Fruit fly (Drosophila melanogaster) whole organism, prepupa: ENCODE measurements around the gene CG5250.

Experiments
- CG10631 ChIP-seq: fragments of 200-800 bp; sonication (Bioruptor generic); optimal IDR thresholded peaks from 2 replicates; lab custom pipeline; 2016; ENCODE audit warnings: missing biosample characterization, missing genetic modification characterization
- CG10669 ChIP-seq: fragments of 200-800 bp; sonication (Bioruptor generic); optimal IDR thresholded peaks from 3 replicates; lab custom pipeline; 2018; ENCODE audit warnings: missing biosample characterization, mild to moderate bottlenecking, missing genetic modification characterization, moderate library complexity
- CG11294 ChIP-seq: fragments of 200-800 bp; sonication (Bioruptor generic); IDR thresholded peaks from 2 replicates; pipeline ENCODE4 v1.3.6; 2022; ENCODE audit warnings: missing biosample characterization, missing genetic modification characterization
- CG11902 ChIP-seq: fragments of 200-800 bp; sonication (Bioruptor generic); optimal IDR thresholded peaks from 3 replicates; lab custom pipeline; 2016; ENCODE audit warnings: missing biosample characterization, missing genetic modification characterization
- CG15336 ChIP-seq: fragments of 200-800 bp; sonication (Bioruptor generic); IDR thresholded peaks from 2 replicates; pipeline ENCODE4 v1.3.6; 2022; ENCODE audit warnings: missing biosample characterization, missing genetic modification characterization
- CG1621 ChIP-seq: fragments of 200-800 bp; sonication (Bioruptor generic); optimal IDR thresholded peaks from 3 replicates; lab custom pipeline; 2018; ENCODE audit warnings: missing biosample characterization, mild to moderate bottlenecking, missing genetic modification characterization
- CG16779 ChIP-seq: fragments of 200-800 bp; sonication (Bioruptor generic); optimal IDR thresholded peaks from 3 replicates; lab custom pipeline; 2017; ENCODE audit warnings: missing biosample characterization, mild to moderate bottlenecking, missing genetic modification characterization
- CG3032 ChIP-seq: fragments of 200-800 bp; optimal IDR thresholded peaks from 2 replicates; lab custom pipeline; 2019; ENCODE audit warnings: missing biosample characterization, mild to moderate bottlenecking, missing genetic modification characterization, moderate library complexity
- CG31627 ChIP-seq: fragments of 200-800 bp; sonication (Bioruptor generic); optimal IDR thresholded peaks from 3 replicates; lab custom pipeline; 2016; ENCODE audit warnings: missing biosample characterization, missing genetic modification characterization
- CG32006 ChIP-seq: fragments of 200-800 bp; sonication (Bioruptor generic); optimal IDR thresholded peaks from 3 replicates; lab custom pipeline; 2017; ENCODE audit warnings: missing biosample characterization, mild to moderate bottlenecking, missing genetic modification characterization
- CG34406 ChIP-seq: fragments of 200-800 bp; sonication (Bioruptor generic); optimal IDR thresholded peaks from 3 replicates; lab custom pipeline; 2016; ENCODE audit warnings: missing biosample characterization, missing genetic modification characterization
- CG3919 ChIP-seq: fragments of 200-800 bp; sonication (Bioruptor generic); optimal IDR thresholded peaks from 3 replicates; lab custom pipeline; 2016; ENCODE audit warnings: missing biosample characterization, missing genetic modification characterization
- CG6163 ChIP-seq: fragments of 200-800 bp; sonication (Bioruptor generic); IDR thresholded peaks from 3 replicates; pipeline ENCODE4 v1.3.6; 2022; ENCODE audit warnings: missing biosample characterization, missing genetic modification characterization
- CG6276 ChIP-seq: fragments of 200-800 bp; sonication (Bioruptor generic); optimal IDR thresholded peaks from 2 replicates; lab custom pipeline; 2017; ENCODE audit warnings: missing biosample characterization, mild to moderate bottlenecking, missing genetic modification characterization
- CG6792 ChIP-seq: fragments of 200-800 bp; sonication (Bioruptor generic); optimal IDR thresholded peaks from 3 replicates; lab custom pipeline; 2016; ENCODE audit warnings: missing biosample characterization, missing genetic modification characterization
- CG6808 ChIP-seq: fragments of 200-800 bp; sonication (Bioruptor generic); optimal IDR thresholded peaks from 3 replicates; lab custom pipeline; 2017; ENCODE audit warnings: missing biosample characterization, missing genetic modification characterization, mild to moderate bottlenecking, moderate library complexity, missing genetic modification reagents
- CG6854 ChIP-seq: fragments of 200-800 bp; sonication (Bioruptor generic); optimal IDR thresholded peaks from 2 replicates; lab custom pipeline; 2017; ENCODE audit warnings: missing biosample characterization, mild to moderate bottlenecking, missing genetic modification characterization
- CG8119 ChIP-seq: fragments of 200-800 bp; sonication (Bioruptor generic); IDR thresholded peaks from 3 replicates; pipeline ENCODE4 v1.3.6; 2022; ENCODE audit warnings: missing biosample characterization, missing genetic modification characterization
- CG8632 ChIP-seq: fragments of 200-800 bp; sonication (Bioruptor generic); optimal IDR thresholded peaks from 3 replicates; lab custom pipeline; 2016; ENCODE audit warnings: missing biosample characterization, missing genetic modification characterization
- Eip78C ChIP-seq: fragments of 200-800 bp; sonication (Bioruptor generic); peaks from one replicate; lab custom pipeline; 2016; ENCODE audit warnings: missing biosample characterization, missing genetic modification characterization
- Eip93F ChIP-seq: fragments of 200-800 bp; sonication (Bioruptor generic); optimal IDR thresholded peaks from 2 replicates; lab custom pipeline; 2016; ENCODE audit warnings: missing biosample characterization, mild to moderate bottlenecking, missing genetic modification characterization
- Ets21C ChIP-seq: fragments of 200-800 bp; sonication (Bioruptor generic); optimal IDR thresholded peaks from 3 replicates; lab custom pipeline; 2016; ENCODE audit warnings: missing biosample characterization, missing genetic modification characterization
- Ets96B ChIP-seq: fragments of 200-800 bp; optimal IDR thresholded peaks from 2 replicates; lab custom pipeline; 2019; ENCODE audit warnings: missing biosample characterization, mild to moderate bottlenecking, missing genetic modification characterization, moderate library complexity
- Hr38 ChIP-seq: sonication (Bioruptor generic); optimal IDR thresholded peaks from 2 replicates; lab custom pipeline; 2016; ENCODE audit warnings: missing biosample characterization, missing genetic modification characterization
- Hr39 ChIP-seq: fragments of 200-800 bp; sonication (Bioruptor generic); optimal IDR thresholded peaks from 2 replicates; lab custom pipeline; 2016; ENCODE audit warnings: missing biosample characterization, missing genetic modification characterization
- Hr4 ChIP-seq: fragments of 200-800 bp; sonication (Bioruptor generic); optimal IDR thresholded peaks from 3 replicates; lab custom pipeline; 2016; ENCODE audit warnings: missing biosample characterization, missing genetic modification characterization
- Lpt ChIP-seq: fragments of 200-800 bp; sonication (Bioruptor generic); optimal IDR thresholded peaks from 3 replicates; lab custom pipeline; 2016; ENCODE audit warnings: missing biosample characterization, missing genetic modification characterization
- Met ChIP-seq: fragments of 200-800 bp; sonication (Bioruptor generic); optimal IDR thresholded peaks from 3 replicates; lab custom pipeline; 2016; ENCODE audit warnings: missing biosample characterization, missing genetic modification characterization
- OdsH ChIP-seq: fragments of 200-800 bp; sonication (Bioruptor generic); optimal IDR thresholded peaks from 3 replicates; lab custom pipeline; 2016; ENCODE audit warnings: missing biosample characterization, missing genetic modification characterization
- Sox102F ChIP-seq: fragments of 200-800 bp; sonication (Bioruptor generic); optimal IDR thresholded peaks from 2 replicates; lab custom pipeline; 2016; ENCODE audit warnings: missing biosample characterization, mild to moderate bottlenecking, missing genetic modification characterization
- Sox15 ChIP-seq: fragments of 200-800 bp; sonication (Bioruptor generic); optimal IDR thresholded peaks from 3 replicates; lab custom pipeline; 2016; ENCODE audit warnings: missing biosample characterization, missing genetic modification characterization
- achi ChIP-seq: fragments of 200-800 bp; sonication (Bioruptor generic); optimal IDR thresholded peaks from 3 replicates; lab custom pipeline; 2016; ENCODE audit warnings: missing biosample characterization, missing genetic modification characterization
- acj6 ChIP-seq: fragments of 200-800 bp; sonication (Bioruptor generic); optimal IDR thresholded peaks from 3 replicates; lab custom pipeline; 2016; ENCODE audit warnings: missing biosample characterization, missing genetic modification characterization
- eg ChIP-seq: fragments of 200-800 bp; sonication (Bioruptor generic); IDR thresholded peaks from 3 replicates; pipeline ENCODE4 v1.3.6; 2022; ENCODE audit warnings: missing biosample characterization, missing genetic modification characterization
- esn ChIP-seq: fragments of 200-800 bp; sonication (Bioruptor generic); optimal IDR thresholded peaks from 2 replicates; lab custom pipeline; 2016; ENCODE audit warnings: missing biosample characterization, mild to moderate bottlenecking, missing genetic modification characterization, moderate library complexity
- fd59A ChIP-seq: fragments of 200-800 bp; sonication (Bioruptor generic); optimal IDR thresholded peaks from 2 replicates; lab custom pipeline; 2017; ENCODE audit warnings: missing biosample characterization, mild to moderate bottlenecking, missing genetic modification characterization, missing genetic modification reagents
- lz ChIP-seq: fragments of 200-800 bp; sonication (Bioruptor generic); optimal IDR thresholded peaks from 3 replicates; lab custom pipeline; 2016; ENCODE audit warnings: missing biosample characterization, missing genetic modification characterization
- net ChIP-seq: fragments of 200-800 bp; sonication (Bioruptor generic); optimal IDR thresholded peaks from 3 replicates; lab custom pipeline; 2016; ENCODE audit warnings: missing biosample characterization, missing genetic modification characterization
- pdm3 ChIP-seq: fragments of 200-800 bp; sonication (Bioruptor generic); optimal IDR thresholded peaks from 3 replicates; lab custom pipeline; 2016; ENCODE audit warnings: missing biosample characterization, missing genetic modification characterization
- salr ChIP-seq, 2 experiments: fragments of 200-800 bp; sonication (Bioruptor generic); optimal IDR thresholded peaks; 3 replicates each; lab custom pipeline; 2016 to 2018; ENCODE audit warnings: missing biosample characterization in 2 of 2, missing genetic modification characterization in 2 of 2, mild to moderate bottlenecking in 1 of 2
- spab ChIP-seq: fragments of 200-800 bp; sonication (Bioruptor generic); optimal IDR thresholded peaks from 2 replicates; lab custom pipeline; 2017; ENCODE audit warnings: missing biosample characterization, mild to moderate bottlenecking, missing genetic modification characterization, missing genetic modification reagents
- svp ChIP-seq: fragments of 200-800 bp; sonication (Bioruptor generic); peaks from one replicate; lab custom pipeline; 2016; ENCODE audit warnings: missing biosample characterization, missing genetic modification characterization
- topi ChIP-seq: fragments of 200-800 bp; sonication (Bioruptor generic); optimal IDR thresholded peaks from 3 replicates; lab custom pipeline; 2016; ENCODE audit warnings: missing biosample characterization, missing genetic modification characterization
- vri ChIP-seq: fragments of 200-800 bp; sonication (Bioruptor generic); optimal IDR thresholded peaks from 3 replicates; lab custom pipeline; 2016; ENCODE audit warnings: missing biosample characterization, mild to moderate bottlenecking, missing genetic modification characterization

Gene CG5250

dm6 chr3R:19226137-19226873 is 2.8 kb downstream of the CG5250 start, which contains the start of gene vib:
Gene vib (minus strand): TSS chr3R:19226651.
- no peak for TF ChIP-seq Eip93F (GFP tag; lab: Kevin White, UChicago)
- TF ChIP-seq CG31627 = no peak
- peak; percentile 35 for TF ChIP-seq CG34406 (GFP tag; lab: Kevin White, UChicago)
- no peak for TF ChIP-seq CG6854 (GFP tag; lab: Kevin White, UChicago)
- TF ChIP-seq Hr39 (GFP tag; lab: Kevin White, UChicago) = no peak
- TF ChIP-seq Met (GFP tag; lab: Kevin White, UChicago) = peak; percentile 6
- TF ChIP-seq topi (GFP tag; lab: Kevin White, UChicago) = peak; percentile 16
- peak; percentile 48 for TF ChIP-seq Ets96B
- peak; percentile 61; the same call in 2 of the 3 replicates for TF ChIP-seq CG6163 (GFP tag; lab: Robert Waterston, UW)
- TF ChIP-seq esn = peak; percentile 47
- TF ChIP-seq acj6 = no peak
- no peak for TF ChIP-seq CG10669 (GFP tag; lab: Kevin White, UChicago)
- TF ChIP-seq fd59A = no peak
- TF ChIP-seq achi (GFP tag; lab: Kevin White, UChicago) = no peak
- no peak for TF ChIP-seq CG11294 (GFP tag; lab: Robert Waterston, UW)
- no peak for TF ChIP-seq salr (GFP tag; optimal IDR thresholded peaks at IDR 0.05; lab: Kevin White, UChicago)
- TF ChIP-seq Ets21C = no peak
- peak; percentile 75 for TF ChIP-seq CG15336
- peak; percentile 58 for TF ChIP-seq svp (GFP tag; lab: Kevin White, UChicago)
- peak; percentile 6 for TF ChIP-seq pdm3 (GFP tag; lab: Kevin White, UChicago)
- no peak for TF ChIP-seq CG16779 (tag; lab: Kevin White, UChicago)
- peak; percentile 30 for TF ChIP-seq CG3919 (GFP tag; lab: Kevin White, UChicago)
- TF ChIP-seq Sox15 (GFP tag; lab: Kevin White, UChicago) = no peak
- TF ChIP-seq spab = no peak
- TF ChIP-seq eg (GFP tag; lab: Robert Waterston, UW) = peak; percentile 64
- TF ChIP-seq CG3032 (tag; lab: Kevin White, UChicago) = peak; percentile 51
- peak; percentile 29 for TF ChIP-seq CG8632 (GFP tag; lab: Kevin White, UChicago)
- TF ChIP-seq net (GFP tag; lab: Kevin White, UChicago) = peak; percentile 38
- TF ChIP-seq CG6276 = no peak
- TF ChIP-seq Sox102F (GFP tag; lab: Kevin White, UChicago) = peak; percentile 3
- no peak for TF ChIP-seq Hr4 (GFP tag; lab: Kevin White, UChicago)
- no peak for TF ChIP-seq CG6808 (GFP tag; lab: Kevin White, UChicago)
- TF ChIP-seq CG6792 (GFP tag; lab: Kevin White, UChicago) = peak; percentile 13
- TF ChIP-seq Hr38 (GFP tag; lab: Kevin White, UChicago) = no peak
- TF ChIP-seq Eip78C (GFP tag; lab: Kevin White, UChicago) = peak; percentile 47
- TF ChIP-seq lz (GFP tag; lab: Kevin White, UChicago) = no peak
- TF ChIP-seq CG10631 (GFP tag; lab: Kevin White, UChicago) = no peak
- TF ChIP-seq CG8119 (GFP tag; lab: Robert Waterston, UW) = peak; percentile 55; the same call in 1 of the 3 replicates
- no peak for TF ChIP-seq CG1621
- TF ChIP-seq Lpt (GFP tag; lab: Kevin White, UChicago) = no peak
- TF ChIP-seq CG32006 = no peak
- no peak for TF ChIP-seq OdsH (GFP tag; lab: Kevin White, UChicago)
- peak; percentile 34 for TF ChIP-seq vri (GFP tag; lab: Kevin White, UChicago)
- no peak for TF ChIP-seq CG11902 (GFP tag; lab: Kevin White, UChicago)
